Worm (Caenorhabditis elegans) whole organism, L4 larva: ENCODE results near the gene ttr-41.

Source experiments
- F10B5.3 ChIP-seq: sonication (generic microtip); optimal IDR thresholded peaks from 2 replicates; lab custom pipeline; 2016; ENCODE audit warnings: mild to moderate bottlenecking, missing genetic modification characterization, missing compliant biosample characterization
- F44E2.7 ChIP-seq: fragments of 200-800 bp; sonication (Bioruptor generic); IDR thresholded peaks from 2 replicates; pipeline ENCODE4 v2.1.2; 2022; ENCODE audit warnings: missing genetic modification characterization, missing compliant biosample characterization
- R02D3.7 ChIP-seq: fragments of 150-350 bp; sonication (generic microtip); optimal IDR thresholded peaks from 3 replicates; lab custom pipeline; 2014; ENCODE audit warnings: missing biosample characterization, missing genetic modification characterization
- Y5F2A.4 ChIP-seq: fragments of 200-800 bp; sonication (Bioruptor generic); optimal IDR thresholded peaks from 2 replicates; lab custom pipeline; 2018; ENCODE audit warnings: mild to moderate bottlenecking, missing genetic modification characterization, missing compliant biosample characterization
- ZK337.2 ChIP-seq: fragments of 200-800 bp; sonication (Bioruptor generic); IDR thresholded peaks from 2 replicates; pipeline ENCODE4 v1.3.6; 2022; ENCODE audit warnings: missing genetic modification reagents, missing genetic modification characterization, missing compliant biosample characterization
- aha-1 ChIP-seq: fragments of 150-350 bp; peaks from one replicate; lab custom pipeline; 2014; ENCODE audit warnings: missing biosample characterization, missing genetic modification characterization
- aly-2 ChIP-seq: sonication (generic microtip); optimal IDR thresholded peaks from 2 replicates; lab custom pipeline; 2018; ENCODE audit warnings: missing biosample characterization, missing genetic modification characterization
- attf-4 ChIP-seq: sonication (generic microtip); optimal IDR thresholded peaks from 3 replicates; lab custom pipeline; 2017; ENCODE audit warnings: missing biosample characterization, missing genetic modification characterization
- ceh-44 ChIP-seq: fragments of 200-800 bp; sonication (Bioruptor generic); IDR thresholded peaks from 2 replicates; pipeline ENCODE4 v1.3.6; 2022; ENCODE audit warnings: missing genetic modification reagents, missing genetic modification characterization, missing compliant biosample characterization
- ceh-82 ChIP-seq: sonication (generic microtip); optimal IDR thresholded peaks from 2 replicates; lab custom pipeline; 2017; ENCODE audit warnings: missing biosample characterization, missing genetic modification characterization
- daf-8 ChIP-seq: fragments of 200-800 bp; sonication (Bioruptor generic); IDR thresholded peaks from 2 replicates; pipeline ENCODE4 v1.3.6; 2022; ENCODE audit warnings: missing genetic modification characterization, missing compliant biosample characterization
- dmd-6 ChIP-seq: fragments of 200-800 bp; sonication (Bioruptor generic); IDR thresholded peaks from 2 replicates; pipeline ENCODE4 v1.3.6; 2022; ENCODE audit warnings: missing genetic modification reagents, missing genetic modification characterization, missing compliant biosample characterization
- dmd-8 ChIP-seq: fragments of 200-800 bp; sonication (Bioruptor generic); IDR thresholded peaks from 2 replicates; pipeline ENCODE4 v1.3.6; 2022; ENCODE audit warnings: missing genetic modification characterization, missing compliant biosample characterization
- dmd-9 ChIP-seq: fragments of 200-800 bp; sonication (Bioruptor generic); IDR thresholded peaks from 2 replicates; pipeline ENCODE4 v1.3.6; 2022; ENCODE audit warnings: missing genetic modification reagents, missing genetic modification characterization, missing compliant biosample characterization
- egl-27 ChIP-seq: sonication (generic microtip); optimal IDR thresholded peaks from 3 replicates; lab custom pipeline; 2017; ENCODE audit warnings: missing biosample characterization, missing genetic modification reagents, missing genetic modification characterization
- fkh-10 ChIP-seq: fragments of 150-350 bp; optimal IDR thresholded peaks from 2 replicates; lab custom pipeline; 2014; ENCODE audit warnings: missing biosample characterization, missing genetic modification reagents, missing genetic modification characterization
- hif-1 ChIP-seq, 2 experiments: sonication (generic microtip); optimal IDR thresholded peaks; 2 replicates each; lab custom pipeline; 2016 to 2017; ENCODE audit warnings: missing compliant biosample characterization in 2 of 2, missing genetic modification characterization in 2 of 2, missing genetic modification reagents in 2 of 2, missing genotype in 2 of 2, mild to moderate bottlenecking in 1 of 2
- hlh-11 ChIP-seq: fragments of 200-800 bp; sonication (Bioruptor generic); optimal IDR thresholded peaks from 2 replicates; lab custom pipeline; 2018; ENCODE audit warnings: mild to moderate bottlenecking, missing genetic modification characterization, missing compliant biosample characterization
- lin-38 ChIP-seq: fragments of 200-800 bp; sonication (Bioruptor generic); IDR thresholded peaks from 2 replicates; pipeline ENCODE4 v1.3.6; 2022; ENCODE audit warnings: missing genetic modification reagents, missing genetic modification characterization, missing compliant biosample characterization
- madf-9 ChIP-seq: fragments of 200-800 bp; sonication (Bioruptor generic); conservative IDR thresholded peaks from 2 replicates; pipeline ENCODE4 v1.3.6; 2022; ENCODE audit warnings: missing genetic modification reagents, missing genetic modification characterization, missing compliant biosample characterization
- mep-1 ChIP-seq: fragments of 150-350 bp; sonication (generic microtip); optimal IDR thresholded peaks from 3 replicates; lab custom pipeline; 2014; ENCODE audit warnings: missing biosample characterization, missing genetic modification characterization
- mxl-3 ChIP-seq: fragments of 200-800 bp; sonication (Bioruptor generic); optimal IDR thresholded peaks from 2 replicates; lab custom pipeline; 2018; ENCODE audit warnings: mild to moderate bottlenecking, missing genetic modification characterization, missing compliant biosample characterization
- nhr-11 ChIP-seq: fragments of 150-350 bp; optimal IDR thresholded peaks from 2 replicates; lab custom pipeline; 2014; ENCODE audit warnings: missing biosample characterization, missing genetic modification characterization
- nhr-28 ChIP-seq: fragments of 150-350 bp; optimal IDR thresholded peaks from 2 replicates; lab custom pipeline; 2014; ENCODE audit warnings: missing biosample characterization, missing genetic modification characterization
- nhr-41 ChIP-seq: fragments of 200-800 bp; sonication (Bioruptor generic); IDR thresholded peaks from 2 replicates; pipeline ENCODE4 v1.3.6; 2022; ENCODE audit warnings: missing genetic modification reagents, missing genetic modification characterization, missing compliant biosample characterization
- nhr-42 ChIP-seq: fragments of 200-800 bp; sonication (Bioruptor generic); IDR thresholded peaks from 2 replicates; pipeline ENCODE4 v1.3.6; 2022; ENCODE audit warnings: missing genetic modification characterization, missing compliant biosample characterization
- nhr-48 ChIP-seq: sonication (generic microtip); optimal IDR thresholded peaks from 2 replicates; lab custom pipeline; 2016; ENCODE audit warnings: mild to moderate bottlenecking, missing genetic modification characterization, missing compliant biosample characterization
- nhr-77 ChIP-seq: fragments of 150-350 bp; optimal IDR thresholded peaks from 2 replicates; lab custom pipeline; 2014; ENCODE audit warnings: missing biosample characterization, missing genetic modification characterization
- pqm-1 ChIP-seq: sonication (generic microtip); optimal IDR thresholded peaks from 2 replicates; lab custom pipeline; 2017; ENCODE audit warnings: missing biosample characterization, missing genetic modification characterization
- rbr-2 ChIP-seq: sonication (generic microtip); optimal IDR thresholded peaks from 2 replicates; lab custom pipeline; 2016; ENCODE audit warnings: missing genotype, missing genetic modification characterization, missing compliant biosample characterization
- snpc-4 ChIP-seq: fragments of 150-350 bp; optimal IDR thresholded peaks from 2 replicates; lab custom pipeline; 2014; ENCODE audit warnings: missing biosample characterization, missing genetic modification characterization
- spr-3 ChIP-seq: fragments of 200-800 bp; sonication (Bioruptor generic); optimal IDR thresholded peaks from 2 replicates; lab custom pipeline; 2018; ENCODE audit warnings: mild to moderate bottlenecking, missing genetic modification characterization, missing compliant biosample characterization
- tag-97 ChIP-seq: fragments of 200-800 bp; sonication (Bioruptor generic); IDR thresholded peaks from 2 replicates; pipeline ENCODE4 v1.3.6; 2022; ENCODE audit warnings: missing genetic modification characterization, missing compliant biosample characterization
- tra-1 ChIP-seq: fragments of 200-800 bp; sonication (Bioruptor generic); IDR thresholded peaks from 2 replicates; pipeline ENCODE4 v1.3.6; 2022; ENCODE audit warnings: missing genetic modification reagents, missing genetic modification characterization, missing compliant biosample characterization
- unc-39 ChIP-seq: sonication (generic microtip); optimal IDR thresholded peaks from 2 replicates; lab custom pipeline; 2017; ENCODE audit warnings: missing biosample characterization, missing genetic modification characterization
- vab-7 ChIP-seq: fragments of 200-800 bp; sonication (Bioruptor generic); IDR thresholded peaks from 2 replicates; pipeline ENCODE4 v1.3.6; 2022; ENCODE audit warnings: missing genetic modification reagents, missing genetic modification characterization, missing compliant biosample characterization
- zfp-3 ChIP-seq: fragments of 200-800 bp; sonication (Bioruptor generic); conservative IDR thresholded peaks from 2 replicates; pipeline ENCODE4 v1.3.6; 2022; ENCODE audit warnings: missing genetic modification reagents, missing genetic modification characterization, missing compliant biosample characterization
- ztf-11 ChIP-seq: fragments of 150-350 bp; optimal IDR thresholded peaks from 2 replicates; lab custom pipeline; 2014; ENCODE audit warnings: missing biosample characterization, missing genetic modification characterization
- ztf-7 ChIP-seq: fragments of 150-350 bp; optimal IDR thresholded peaks from 2 replicates; lab custom pipeline; 2014; ENCODE audit warnings: missing biosample characterization, missing genetic modification characterization

The ttr-41 gene

ce11 chrII:4693129-4693528 lies 34.5 kb downstream of the ttr-41 start, which contains the start of gene F10G7.5:
F10G7.5 (plus strand) TSS chrII:4693414.
- TF ChIP-seq pqm-1 (tag; lab: Kevin White, UChicago), result peak; percentile 34
- no peak for TF ChIP-seq dmd-9 (GFP tag; lab: Robert Waterston, UW)
- no peak for TF ChIP-seq mxl-3 (GFP tag; lab: Kevin White, UChicago)
- TF ChIP-seq vab-7 (GFP tag; lab: Robert Waterston, UW), result no peak
- TF ChIP-seq nhr-28 (tag; lab: Kevin White, UChicago), result peak; percentile 31
- TF ChIP-seq nhr-77 (tag; lab: Kevin White, UChicago), result no peak
- no peak for TF ChIP-seq lin-38
- peak; percentile 7 for TF ChIP-seq nhr-48
- peak; percentile 68 for TF ChIP-seq hlh-11 (tag; lab: Kevin White, UChicago)
- no peak for TF ChIP-seq Y5F2A.4 (GFP tag; lab: Kevin White, UChicago)
- no peak for TF ChIP-seq aha-1 (tag; lab: Kevin White, UChicago)
- no peak for TF ChIP-seq tag-97 (GFP tag; lab: Robert Waterston, UW)
- no peak for TF ChIP-seq dmd-8 (GFP tag; lab: Robert Waterston, UW)

ce11 chrII:4689477-4689876 lies 38.2 kb downstream of the ttr-41 start, which contains the start of gene F10G7.12:
F10G7.12 (plus strand) TSS chrII:4689777.
- TF ChIP-seq hlh-11 (tag; lab: Kevin White, UChicago) (no peak), F10B5.3 (tag; lab: Kevin White, UChicago) (no peak), fkh-10 (GFP tag; lab: Kevin White, UChicago) (no peak), Y5F2A.4 (GFP tag; lab: Kevin White, UChicago) (no peak), egl-27 (no peak), unc-39 (no peak), nhr-41 (GFP tag; lab: Robert Waterston, UW) (no peak), spr-3 (no peak), tra-1 (no peak), nhr-42 (no peak), rbr-2 (tag; lab: Kevin White, UChicago) (no peak), hif-1 (tag; optimal IDR thresholded peaks at IDR 0.05; lab: Kevin White, UChicago) (no peak), ztf-11 (tag; lab: Kevin White, UChicago) (no peak), madf-9 (GFP tag; lab: Robert Waterston, UW) (no peak), aly-2 (tag; lab: Kevin White, UChicago) (no peak)

ce11 chrII:4686941-4687340 lies 40.7 kb downstream of the ttr-41 start, which contains the start of gene sre-39:
sre-39 (plus strand) TSS chrII:4687241.
- no peak for TF ChIP-seq aly-2 (tag; lab: Kevin White, UChicago)
- no peak for TF ChIP-seq F44E2.7
- no peak for TF ChIP-seq dmd-6 (GFP tag; lab: Robert Waterston, UW)
- no peak for TF ChIP-seq tra-1
- TF ChIP-seq ceh-44 (GFP tag; lab: Robert Waterston, UW), result no peak
- TF ChIP-seq ceh-82 (tag; lab: Kevin White, UChicago), result no peak
- no peak for TF ChIP-seq zfp-3 (GFP tag; lab: Robert Waterston, UW)
- no peak for TF ChIP-seq snpc-4 (tag; lab: Kevin White, UChicago)
- no peak for TF ChIP-seq vab-7 (GFP tag; lab: Robert Waterston, UW)
- TF ChIP-seq ztf-7 (tag; lab: Kevin White, UChicago), result no peak
- TF ChIP-seq nhr-41 (GFP tag; lab: Robert Waterston, UW), result no peak
- TF ChIP-seq daf-8, result no peak
- TF ChIP-seq attf-4 (tag; lab: Kevin White, UChicago), result no peak
- TF ChIP-seq ZK337.2, result no peak
- TF ChIP-seq R02D3.7 (tag; lab: Kevin White, UChicago), result no peak
- TF ChIP-seq nhr-11, result no peak
- TF ChIP-seq mep-1, result no peak
